Fruit fly (Drosophila melanogaster) Kc167 (cell line): ENCODE measurements around the gene fid.

Source experiments
- Sin3A ChIP-seq: fragments of >200 bp; optimal IDR thresholded peaks from 2 replicates; lab custom pipeline; 2018; ENCODE audit warnings: missing external identifiers
- h ChIP-seq: fragments of >200 bp; optimal IDR thresholded peaks from 3 replicates; lab custom pipeline; 2018; ENCODE audit warnings: missing external identifiers
- psq ChIP-seq: fragments of >200 bp; optimal IDR thresholded peaks from 2 replicates; lab custom pipeline; 2017; ENCODE audit warnings: missing external identifiers
- ttk ChIP-seq: sonication (Bioruptor generic); optimal IDR thresholded peaks from 2 replicates; lab custom pipeline; 2017; ENCODE audit warnings: missing external identifiers

DNA sequence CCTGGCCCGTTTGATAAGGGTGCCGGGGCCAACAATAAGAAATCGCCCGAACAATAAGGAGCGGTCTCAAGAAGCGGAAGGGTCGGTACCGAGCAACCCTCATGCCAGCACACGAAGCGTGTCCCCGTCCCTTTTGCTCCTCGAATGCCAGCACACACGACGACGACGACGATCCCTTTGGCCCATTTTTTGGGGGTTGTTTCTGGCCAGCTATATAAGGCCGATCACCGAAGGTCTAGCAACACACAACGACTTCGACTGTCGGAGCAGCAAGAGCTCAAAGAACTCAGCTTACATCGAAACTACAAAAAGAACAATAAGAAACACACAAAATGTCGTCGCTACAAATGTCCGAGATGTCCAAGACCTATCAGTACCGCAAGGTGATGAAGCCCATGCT, 29.7 kb downstream of the fid start:
- TF ChIP-seq psq (lab: Kevin White, UChicago): no peak
- TF ChIP-seq h (lab: Kevin White, UChicago): no peak
- no peak for TF ChIP-seq Sin3A (lab: Kevin White, UChicago)
- TF ChIP-seq ttk: no peak
